Worm (Caenorhabditis elegans) whole organism, early embryonic: ENCODE data around the gene R05D3.9.

ENCODE experiments used
- B0310.2 ChIP-seq: sonication (generic microtip); optimal IDR thresholded peaks from 2 replicates; lab custom pipeline; 2016; ENCODE audit warnings: mild to moderate bottlenecking, missing genetic modification characterization, missing compliant biosample characterization
- F13C5.2 ChIP-seq: sonication (generic microtip); optimal IDR thresholded peaks from 2 replicates; lab custom pipeline; 2017; ENCODE audit warnings: mild to moderate bottlenecking, missing genetic modification characterization, inconsistent platforms, missing compliant biosample characterization
- aly-1 ChIP-seq: sonication (generic microtip); optimal IDR thresholded peaks from 2 replicates; lab custom pipeline; 2016; ENCODE audit warnings: missing genetic modification characterization, missing compliant biosample characterization
- ama-1 ChIP-seq: fragments of 150-350 bp; optimal IDR thresholded peaks from 2 replicates; lab custom pipeline; 2014
- ceh-13 ChIP-seq: fragments of 200-800 bp; sonication (Bioruptor generic); optimal IDR thresholded peaks from 2 replicates; lab custom pipeline; 2018; ENCODE audit warnings: mild to moderate bottlenecking, missing genetic modification characterization, missing compliant biosample characterization
- ceh-36 ChIP-seq: sonication (generic microtip); optimal IDR thresholded peaks from 2 replicates; lab custom pipeline; 2016; ENCODE audit warnings: missing genetic modification characterization, inconsistent platforms, missing compliant biosample characterization
- ets-7 ChIP-seq: sonication (generic microtip); optimal IDR thresholded peaks from 2 replicates; lab custom pipeline; 2016; ENCODE audit warnings: missing genotype, missing genetic modification characterization, missing compliant biosample characterization
- flt-1 ChIP-seq: fragments of 200-800 bp; sonication (Bioruptor generic); IDR thresholded peaks from 2 replicates; pipeline ENCODE4 v1.3.6; 2022; ENCODE audit warnings: missing genetic modification characterization, missing compliant biosample characterization
- hmbx-1 ChIP-seq: sonication (generic microtip); optimal IDR thresholded peaks from 2 replicates; lab custom pipeline; 2016; ENCODE audit warnings: mild to moderate bottlenecking, missing genetic modification characterization, missing compliant biosample characterization
- hmg-4 ChIP-seq: fragments of 200-800 bp; sonication (Bioruptor generic); optimal IDR thresholded peaks from 2 replicates; lab custom pipeline; 2018; ENCODE audit warnings: mild to moderate bottlenecking, missing genetic modification characterization, missing compliant biosample characterization
- hnd-1 ChIP-seq: sonication (generic microtip); optimal IDR thresholded peaks from 2 replicates; lab custom pipeline; 2016; ENCODE audit warnings: missing genetic modification characterization, missing compliant biosample characterization
- pes-1 ChIP-seq: fragments of 200-800 bp; sonication (Bioruptor generic); IDR thresholded peaks from 2 replicates; pipeline ENCODE4 v1.3.6; 2022; ENCODE audit warnings: missing genetic modification reagents, missing genetic modification characterization, missing compliant biosample characterization
- scrt-1 ChIP-seq: fragments of 200-800 bp; sonication (Bioruptor generic); IDR thresholded peaks from 2 replicates; pipeline ENCODE4 v1.3.6; 2022; ENCODE audit warnings: missing genetic modification characterization, missing compliant biosample characterization
- sea-1 ChIP-seq: fragments of 200-800 bp; sonication (Bioruptor generic); conservative IDR thresholded peaks from 2 replicates; pipeline ENCODE4 v1.3.6; 2022; ENCODE audit warnings: missing genetic modification characterization, missing compliant biosample characterization
- tbx-11 ChIP-seq: fragments of 200-800 bp; sonication (Bioruptor generic); IDR thresholded peaks from 2 replicates; pipeline ENCODE4 v1.3.6; 2022; ENCODE audit warnings: missing genetic modification characterization, missing compliant biosample characterization
- tbx-37 ChIP-seq: fragments of 200-800 bp; sonication (Bioruptor generic); conservative IDR thresholded peaks from 2 replicates; pipeline ENCODE4 v1.3.6; 2022; ENCODE audit warnings: missing genetic modification reagents, missing genetic modification characterization, missing compliant biosample characterization
- tra-4 ChIP-seq: sonication (generic microtip); optimal IDR thresholded peaks from 2 replicates; lab custom pipeline; 2017; ENCODE audit warnings: missing genetic modification characterization, missing compliant biosample characterization

The R05D3.9 gene

ce11 chrIII:8409166-8409565 is 40.6 kb upstream of the R05D3.9 start, which contains the start of gene ZK353.9:
Gene ZK353.9 (plus strand): TSS chrIII:8409496.
- TF ChIP-seq hnd-1 (tag; lab: Kevin White, UChicago) (no peak), flt-1 (no peak), tra-4 (tag; lab: Kevin White, UChicago) (no peak), hmbx-1 (no peak), ets-7 (tag; lab: Kevin White, UChicago) (no peak), tbx-37 (GFP tag; lab: Robert Waterston, UW) (no peak), ceh-13 (GFP tag; lab: Kevin White, UChicago) (no peak), sea-1 (GFP tag; lab: Robert Waterston, UW) (no peak), F13C5.2 (tag; lab: Kevin White, UChicago) (no peak), tbx-11 (GFP tag; lab: Robert Waterston, UW) (no peak), scrt-1 (GFP tag; lab: Robert Waterston, UW) (no peak), aly-1 (no peak), pes-1 (GFP tag; lab: Robert Waterston, UW) (no peak), B0310.2 (tag; lab: Kevin White, UChicago) (no peak), ceh-36 (tag; lab: Kevin White, UChicago) (no peak), hmg-4 (GFP tag; lab: Kevin White, UChicago) (no peak), ama-1 (lab: Kevin White, UChicago) (no peak)

- no peak for TF ChIP-seq pes-1 (GFP tag; lab: Robert Waterston, UW)
- TF ChIP-seq scrt-1 (GFP tag; lab: Robert Waterston, UW): no peak
- no peak for TF ChIP-seq sea-1 (GFP tag; lab: Robert Waterston, UW)
- TF ChIP-seq F13C5.2 (tag; lab: Kevin White, UChicago): no peak
- no peak for TF ChIP-seq B0310.2 (tag; lab: Kevin White, UChicago)
- TF ChIP-seq ama-1 (lab: Kevin White, UChicago): no peak
- no peak for TF ChIP-seq tbx-11 (GFP tag; lab: Robert Waterston, UW)
- TF ChIP-seq aly-1: no peak
- no peak for TF ChIP-seq hmbx-1
- TF ChIP-seq tbx-37 (GFP tag; lab: Robert Waterston, UW): no peak
- no peak for TF ChIP-seq ets-7 (tag; lab: Kevin White, UChicago)
- no peak for TF ChIP-seq hnd-1 (tag; lab: Kevin White, UChicago)
- TF ChIP-seq tra-4 (tag; lab: Kevin White, UChicago): no peak
- no peak for TF ChIP-seq flt-1
- no peak for TF ChIP-seq hmg-4 (GFP tag; lab: Kevin White, UChicago)
- TF ChIP-seq ceh-36 (tag; lab: Kevin White, UChicago): no peak
- no peak for TF ChIP-seq ceh-13 (GFP tag; lab: Kevin White, UChicago)
Observed at ce11 chrIII:8405449-8405962, 37.0 kb upstream of the R05D3.9 start, which contains the start of the genes ubxn-4 and cyy-1. Gene ubxn-4 (minus strand): TSS chrIII:8405562. Gene cyy-1 (plus strand): TSS chrIII:8405874.

ce11 chrIII:8403507-8403906 is 35.0 kb upstream of the R05D3.9 start, which contains the start of gene cutc-1:
Gene cutc-1 (minus strand): TSS chrIII:8403607.
- TF ChIP-seq tbx-37 (GFP tag; lab: Robert Waterston, UW) (no peak), ceh-13 (GFP tag; lab: Kevin White, UChicago) (no peak), hmg-4 (GFP tag; lab: Kevin White, UChicago) (no peak), B0310.2 (tag; lab: Kevin White, UChicago) (no peak)

- TF ChIP-seq ama-1 (lab: Kevin White, UChicago): no peak
- TF ChIP-seq scrt-1 (GFP tag; lab: Robert Waterston, UW): no peak
- TF ChIP-seq hmbx-1: no peak
- no peak for TF ChIP-seq ceh-36 (tag; lab: Kevin White, UChicago)
- TF ChIP-seq sea-1 (GFP tag; lab: Robert Waterston, UW): no peak
Observed at ce11 chrIII:8402633-8403032, 34.1 kb upstream of the R05D3.9 start.

- TF ChIP-seq F13C5.2 (tag; lab: Kevin White, UChicago) (no peak), aly-1 (no peak), tbx-37 (GFP tag; lab: Robert Waterston, UW) (no peak), pes-1 (GFP tag; lab: Robert Waterston, UW) (no peak), ceh-36 (tag; lab: Kevin White, UChicago) (no peak), hmg-4 (GFP tag; lab: Kevin White, UChicago) (no peak), ets-7 (tag; lab: Kevin White, UChicago) (no peak), tbx-11 (GFP tag; lab: Robert Waterston, UW) (no peak), scrt-1 (GFP tag; lab: Robert Waterston, UW) (no peak), ama-1 (lab: Kevin White, UChicago) (no peak), ceh-13 (GFP tag; lab: Kevin White, UChicago) (no peak), sea-1 (GFP tag; lab: Robert Waterston, UW) (no peak), tra-4 (tag; lab: Kevin White, UChicago) (no peak), hnd-1 (tag; lab: Kevin White, UChicago) (no peak), flt-1 (no peak), B0310.2 (tag; lab: Kevin White, UChicago) (no peak), hmbx-1 (no peak)
Observed at ce11 chrIII:8401887-8402286, 33.4 kb upstream of the R05D3.9 start, which contains the start of gene lap-1. Gene lap-1 (minus strand): TSS chrIII:8401928.

ce11 chrIII:8400478-8400877 is 32.0 kb upstream of the R05D3.9 start:
- no peak for TF ChIP-seq tra-4 (tag; lab: Kevin White, UChicago)
- no peak for TF ChIP-seq scrt-1 (GFP tag; lab: Robert Waterston, UW)
- no peak for TF ChIP-seq hmg-4 (GFP tag; lab: Kevin White, UChicago)
- TF ChIP-seq ceh-13 (GFP tag; lab: Kevin White, UChicago): no peak
- TF ChIP-seq F13C5.2 (tag; lab: Kevin White, UChicago): no peak

- no peak for TF ChIP-seq ceh-36 (tag; lab: Kevin White, UChicago)
- no peak for TF ChIP-seq hmg-4 (GFP tag; lab: Kevin White, UChicago)
- TF ChIP-seq scrt-1 (GFP tag; lab: Robert Waterston, UW): no peak
- no peak for TF ChIP-seq B0310.2 (tag; lab: Kevin White, UChicago)
- TF ChIP-seq tbx-11 (GFP tag; lab: Robert Waterston, UW): no peak
- TF ChIP-seq hnd-1 (tag; lab: Kevin White, UChicago): no peak
- TF ChIP-seq tra-4 (tag; lab: Kevin White, UChicago): no peak
- no peak for TF ChIP-seq ama-1 (lab: Kevin White, UChicago)
- TF ChIP-seq flt-1: no peak
- TF ChIP-seq ceh-13 (GFP tag; lab: Kevin White, UChicago): no peak
- no peak for TF ChIP-seq F13C5.2 (tag; lab: Kevin White, UChicago)
- TF ChIP-seq hmbx-1: no peak
- no peak for TF ChIP-seq sea-1 (GFP tag; lab: Robert Waterston, UW)
- TF ChIP-seq ets-7 (tag; lab: Kevin White, UChicago): no peak
- no peak for TF ChIP-seq tbx-37 (GFP tag; lab: Robert Waterston, UW)
Observed at ce11 chrIII:8398411-8398810, 29.9 kb upstream of the R05D3.9 start, which contains the start of gene ZK353.2. Gene ZK353.2 (plus strand): TSS chrIII:8398711.
